Worm (Caenorhabditis elegans): ENCODE results near the gene eri-1.

Gene eri-1

DNA sequence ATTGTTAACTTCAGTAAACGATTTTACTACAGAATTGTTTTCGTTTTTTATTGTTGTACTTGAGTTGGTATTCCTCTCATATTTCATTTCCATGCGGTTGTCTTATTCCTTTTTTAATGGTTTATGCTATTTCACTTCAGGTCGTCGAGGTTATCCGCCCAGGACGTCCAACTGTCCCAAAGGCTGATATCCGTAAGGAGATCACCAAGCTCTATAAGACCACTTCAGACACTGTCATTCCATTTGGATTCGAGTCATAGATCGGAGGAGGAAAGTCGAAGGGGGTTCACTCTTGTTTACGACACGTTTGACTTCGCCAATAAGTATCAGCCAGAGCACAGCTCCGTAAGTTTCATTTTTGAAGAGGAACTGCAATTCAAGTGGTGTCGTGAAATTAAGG, 33.2 kb downstream of the eri-1 start, which contains the start of gene T07A9.14 (continued):
- TF ChIP-seq lin-26 (GFP tag; IDR thresholded peaks at IDR 0.05) (0 out of 2 replicates have a peak, but pooled peaks have one; percentile 32), repo-1 (tag; optimal IDR thresholded peaks at IDR 0.05) (peak; percentile 43), Y53G8AR.9 (GFP tag; conservative IDR thresholded peaks at IDR 0.05) (peak; percentile 58; the same call in 1 of the 2 replicates), nfyb-1 (GFP tag; IDR thresholded peaks at IDR 0.05) (peak; percentile 60; the same call in 1 of the 2 replicates), F49E8.2 (tag; optimal IDR thresholded peaks at IDR 0.05; ENCODE audit: insufficient read depth) (peak; percentile 52), F37B4.10 (GFP tag; IDR thresholded peaks at IDR 0.05) (no peak), ceh-91 (GFP tag; IDR thresholded peaks at IDR 0.05) (no peak), rpc-1 (optimal IDR thresholded peaks at IDR 0.05) (no peak), rpc-1 (tag; optimal IDR thresholded peaks at IDR 0.05) (no peak), ceh-100 (GFP tag; IDR thresholded peaks at IDR 0.05) (peak; percentile 77), attf-6 (GFP tag; IDR thresholded peaks at IDR 0.05) (peak; percentile 59), Y67H2A.10 (GFP tag; conservative IDR thresholded peaks at IDR 0.05) (no peak), let-526 (GFP tag; IDR thresholded peaks at IDR 0.05) (no peak), gei-17 (GFP tag; optimal IDR thresholded peaks at IDR 0.05) (no peak), ets-4 (GFP tag; optimal IDR thresholded peaks at IDR 0.05) (no peak), madf-3 (GFP tag; IDR thresholded peaks at IDR 0.05) (peak; percentile 88), T07F8.4 (tag; optimal IDR thresholded peaks at IDR 0.05) (no peak), madf-8 (GFP tag; conservative IDR thresholded peaks at IDR 0.05) (no peak), snpc-1.3 (tag; optimal IDR thresholded peaks at IDR 0.05; ENCODE audit: insufficient read depth) (peak; percentile 31), sea-2 (GFP tag; IDR thresholded peaks at IDR 0.05) (no peak), hmg-1.2 (GFP tag; IDR thresholded peaks at IDR 0.05) (peak; percentile 37; the same call in 1 of the 2 replicates), snpc-1.1 (tag; optimal IDR thresholded peaks at IDR 0.05; ENCODE audit: insufficient read depth) (peak; percentile 14), ccch-3 (GFP tag; optimal IDR thresholded peaks at IDR 0.05) (no peak), lsl-1 (GFP tag; optimal IDR thresholded peaks at IDR 0.05) (no peak), mxl-1 (tag; optimal IDR thresholded peaks at IDR 0.05) (peak; percentile 20), snpc-4 (GFP tag; optimal IDR thresholded peaks at IDR 0.05) (no peak), snpc-4 (tag; optimal IDR thresholded peaks at IDR 0.05) (peak in 2 of 4 experiments; percentile 2 to 29), B0019.2 (GFP tag; conservative IDR thresholded peaks at IDR 0.05) (no peak), bed-2 (GFP tag; IDR thresholded peaks at IDR 0.05) (no peak), hmg-20 (GFP tag; IDR thresholded peaks at IDR 0.05) (no peak), ceh-40 (GFP tag; IDR thresholded peaks at IDR 0.05) (0 out of 2 replicates have a peak, but pooled peaks have one; percentile 54), zim-3 (tag; optimal IDR thresholded peaks at IDR 0.05) (no peak), ztf-18 (tag; optimal IDR thresholded peaks at IDR 0.05) (no peak), atf-7 (tag; optimal IDR thresholded peaks at IDR 0.05) (peak; percentile 50), dpl-1 (GFP tag; optimal IDR thresholded peaks at IDR 0.05) (no peak), madf-6 (GFP tag; IDR thresholded peaks at IDR 0.05) (peak; percentile 73), sdz-38 (tag; optimal IDR thresholded peaks at IDR 0.05) (no peak), mel-28 (tag; optimal IDR thresholded peaks at IDR 0.05; ENCODE audit: borderline replicate concordance) (no peak), B0261.1 (tag; optimal IDR thresholded peaks at IDR 0.05) (no peak), lin-54 (GFP tag; optimal IDR thresholded peaks at IDR 0.05) (peak; percentile 64), F22D6.2 (tag; optimal IDR thresholded peaks at IDR 0.05) (no peak), tlf-1 (GFP tag; optimal IDR thresholded peaks at IDR 0.05) (peak; percentile 27), Y56A3A.18 (GFP tag; IDR thresholded peaks at IDR 0.05) (0 out of 2 replicates have a peak, but pooled peaks have one; percentile 18), cebp-2 (GFP tag; IDR thresholded peaks at IDR 0.05) (peak; percentile 64; the same call in 1 of the 2 replicates), nfya-1 (tag; optimal IDR thresholded peaks at IDR 0.05; ENCODE audit: borderline replicate concordance, insufficient read depth) (no peak), aptf-3 (GFP tag; IDR thresholded peaks at IDR 0.05) (no peak), T26A5.8 (tag; optimal IDR thresholded peaks at IDR 0.05) (no peak), K12H6.12 (tag; optimal IDR thresholded peaks at IDR 0.05) (no peak), mcd-1 (GFP tag; IDR thresholded peaks at IDR 0.05) (peak; percentile 37; the same call in 1 of the 2 replicates)

Measured in whole organism, young adult.